Worm (Caenorhabditis elegans): ENCODE measurements around the gene atf-7.

The atf-7 gene

ce11 chrIII:4517781-4518180, 18.9 kb upstream of the atf-7 start:
- TF ChIP-seq cog-1 (tag; optimal IDR thresholded peaks at IDR 0.05) = no peak
- no peak for TF ChIP-seq ztf-23 (GFP tag; IDR thresholded peaks at IDR 0.05)
- no peak for TF ChIP-seq T22C8.4 (GFP tag; IDR thresholded peaks at IDR 0.05)
- TF ChIP-seq ztf-29 (GFP tag; IDR thresholded peaks at IDR 0.05) = no peak
- TF ChIP-seq flt-1 (GFP tag; IDR thresholded peaks at IDR 0.05) = no peak
- TF ChIP-seq ref-1 (GFP tag; conservative IDR thresholded peaks at IDR 0.05) = no peak
- TF ChIP-seq tab-1 (GFP tag; IDR thresholded peaks at IDR 0.05) = no peak
- no peak for TF ChIP-seq med-1 (GFP tag; optimal IDR thresholded peaks at IDR 0.05; ENCODE audit: insufficient read depth)
- TF ChIP-seq klf-2 (GFP tag; conservative IDR thresholded peaks at IDR 0.05) = no peak

DNA sequence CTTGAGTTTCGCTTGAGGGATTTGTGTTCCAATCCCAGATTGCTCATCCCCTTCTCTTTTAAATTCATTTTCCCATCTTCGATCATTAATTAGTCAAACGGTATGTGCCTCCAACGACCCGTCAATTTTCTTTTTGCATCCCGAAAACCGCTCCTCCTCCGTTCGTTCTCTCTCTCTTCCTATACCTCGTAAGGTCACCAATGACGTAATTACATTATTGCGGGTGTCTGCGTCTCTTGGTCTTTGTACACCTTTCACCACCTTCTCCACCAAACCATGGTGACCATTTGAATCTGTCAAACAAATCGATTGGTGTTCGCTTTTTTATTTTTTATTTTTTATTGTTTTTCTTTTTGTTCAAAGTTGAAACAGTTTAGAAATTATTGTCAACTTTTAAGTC, 16.3 kb upstream of the atf-7 start:
- no peak for TF ChIP-seq ref-1 (GFP tag; conservative IDR thresholded peaks at IDR 0.05)

- TF ChIP-seq tab-1 (GFP tag; IDR thresholded peaks at IDR 0.05) (0 out of 2 replicates have a peak, but pooled peaks have one; percentile 33), ref-1 (GFP tag; conservative IDR thresholded peaks at IDR 0.05) (0 out of 2 replicates have a peak, but pooled peaks have one; percentile 41), ztf-29 (GFP tag; IDR thresholded peaks at IDR 0.05) (no peak)
These were observed 15.1 kb upstream of the atf-7 start for ce11 chrIII:4513926-4514325.

DNA sequence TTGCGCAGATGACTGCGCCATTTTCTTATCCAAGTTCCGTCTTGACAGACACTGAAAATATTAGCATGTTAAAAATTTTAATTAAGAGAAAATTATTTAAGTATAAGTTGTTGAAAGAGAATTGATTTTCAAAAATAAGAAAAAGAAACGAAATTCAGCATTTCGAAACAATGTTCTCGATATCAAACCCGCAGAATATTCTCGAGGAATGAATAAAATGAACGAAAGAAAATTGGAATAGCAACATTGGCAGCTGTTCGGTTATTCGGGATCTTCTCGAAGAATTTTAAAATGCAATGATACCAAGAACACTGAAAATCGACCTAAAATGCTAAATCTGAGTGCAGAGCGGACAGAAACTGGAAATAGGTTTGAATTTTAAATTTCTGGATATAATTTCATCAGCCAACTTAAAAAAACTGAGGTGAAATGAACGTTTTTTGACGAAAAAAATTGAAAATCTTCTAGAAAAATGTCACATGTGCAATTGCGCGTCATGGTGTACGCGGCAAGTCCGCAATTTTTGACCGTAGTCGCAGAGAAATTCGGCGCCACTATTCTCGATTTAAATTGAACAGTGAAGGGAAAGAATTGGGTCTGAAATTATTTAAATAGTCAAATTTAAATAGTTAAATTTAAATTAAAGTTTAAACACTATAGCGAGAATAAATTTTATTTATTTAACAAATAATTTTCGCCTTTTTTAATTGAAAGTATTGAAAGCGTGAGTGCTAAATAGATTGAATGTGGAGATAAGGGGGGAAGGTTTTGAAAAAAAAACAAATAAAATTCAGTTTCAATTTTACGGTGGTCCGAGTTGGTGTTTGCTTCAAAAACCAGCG, 9.4 kb upstream of the atf-7 start, which contains the start of the genes cct-5 and F25F2.1:
cct-5 (minus strand) TSS at position 51 of the 842 bp plus-strand sequence.
F25F2.1 (plus strand) TSS at position 792 of the 842 bp plus-strand sequence.
- 0 out of 2 replicates have a peak, but pooled peaks have one; percentile 29 for TF ChIP-seq flt-1 (GFP tag; IDR thresholded peaks at IDR 0.05)
- no peak for TF ChIP-seq tab-1 (GFP tag; IDR thresholded peaks at IDR 0.05)
- peak; percentile 62; the same call in 1 of the 2 replicates for TF ChIP-seq ztf-23 (GFP tag; IDR thresholded peaks at IDR 0.05)
- TF ChIP-seq klf-2 (GFP tag; conservative IDR thresholded peaks at IDR 0.05) = no peak
- TF ChIP-seq cog-1 (tag; optimal IDR thresholded peaks at IDR 0.05) = no peak

DNA sequence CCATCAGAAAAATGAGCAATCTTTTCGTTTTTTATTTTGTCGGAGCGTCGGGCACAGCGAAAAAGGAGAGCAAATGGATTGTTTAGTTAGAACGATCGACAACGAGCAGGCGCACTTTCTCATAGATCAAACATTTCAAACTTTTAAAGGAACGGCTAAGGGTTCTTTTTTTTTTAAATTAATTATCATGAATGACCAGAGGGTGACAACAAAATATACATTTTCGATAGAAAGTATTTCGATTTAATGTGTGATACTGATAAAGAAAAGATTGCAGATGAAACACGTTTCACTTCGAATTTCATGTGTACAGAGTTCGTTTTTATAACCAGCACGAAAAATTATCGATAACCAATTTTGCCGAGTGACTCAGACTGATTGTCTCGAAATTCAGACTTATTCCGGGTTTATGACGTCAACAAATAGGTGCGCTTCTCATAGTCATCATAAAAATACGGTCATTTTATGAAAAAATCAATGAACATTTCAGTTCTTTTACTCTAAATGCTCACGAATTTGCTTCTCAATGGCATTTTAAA, 7.8 kb upstream of the atf-7 start:
- no peak for TF ChIP-seq med-1 (GFP tag; optimal IDR thresholded peaks at IDR 0.05; ENCODE audit: insufficient read depth)
- no peak for TF ChIP-seq T22C8.4 (GFP tag; IDR thresholded peaks at IDR 0.05)
- TF ChIP-seq cog-1 (tag; optimal IDR thresholded peaks at IDR 0.05) = no peak
- no peak for TF ChIP-seq ztf-29 (GFP tag; IDR thresholded peaks at IDR 0.05)
- no peak for TF ChIP-seq flt-1 (GFP tag; IDR thresholded peaks at IDR 0.05)
- TF ChIP-seq ref-1 (GFP tag; conservative IDR thresholded peaks at IDR 0.05) = no peak
- no peak for TF ChIP-seq ztf-23 (GFP tag; IDR thresholded peaks at IDR 0.05)
- no peak for TF ChIP-seq klf-2 (GFP tag; conservative IDR thresholded peaks at IDR 0.05)
- TF ChIP-seq tab-1 (GFP tag; IDR thresholded peaks at IDR 0.05) = no peak

- TF ChIP-seq ref-1 (GFP tag; conservative IDR thresholded peaks at IDR 0.05) = no peak
- no peak for TF ChIP-seq ztf-23 (GFP tag; IDR thresholded peaks at IDR 0.05)
- TF ChIP-seq klf-2 (GFP tag; conservative IDR thresholded peaks at IDR 0.05) = no peak
- TF ChIP-seq T22C8.4 (GFP tag; IDR thresholded peaks at IDR 0.05) = no peak
- no peak for TF ChIP-seq ztf-29 (GFP tag; IDR thresholded peaks at IDR 0.05)
- TF ChIP-seq tab-1 (GFP tag; IDR thresholded peaks at IDR 0.05) = no peak
- no peak for TF ChIP-seq cog-1 (tag; optimal IDR thresholded peaks at IDR 0.05)
- no peak for TF ChIP-seq flt-1 (GFP tag; IDR thresholded peaks at IDR 0.05)
- TF ChIP-seq med-1 (GFP tag; optimal IDR thresholded peaks at IDR 0.05; ENCODE audit: insufficient read depth) = no peak
These were observed 7.3 kb upstream of the atf-7 start for ce11 chrIII:4506140-4506539.

DNA sequence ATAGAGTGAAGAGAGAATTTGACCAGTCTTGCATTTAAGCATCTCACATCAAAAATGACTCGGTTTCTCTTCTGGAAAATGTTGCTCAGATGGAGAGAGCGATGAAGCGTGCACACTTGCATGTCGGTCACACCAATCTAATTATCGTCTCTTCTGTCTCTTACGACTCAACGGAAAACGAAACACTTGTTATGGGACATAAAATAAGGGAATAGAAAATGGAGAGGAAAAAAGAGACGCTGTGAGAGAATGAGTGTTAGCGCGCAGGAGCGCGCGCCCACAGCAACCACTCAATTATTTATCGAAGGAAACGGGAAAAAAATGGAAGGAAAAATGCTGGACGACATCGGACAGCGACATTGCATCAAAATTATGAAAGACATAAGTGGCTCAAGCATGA, 6.9 kb upstream of the atf-7 start:
- no peak for TF ChIP-seq ztf-29 (GFP tag; IDR thresholded peaks at IDR 0.05)
- no peak for TF ChIP-seq tab-1 (GFP tag; IDR thresholded peaks at IDR 0.05)

DNA sequence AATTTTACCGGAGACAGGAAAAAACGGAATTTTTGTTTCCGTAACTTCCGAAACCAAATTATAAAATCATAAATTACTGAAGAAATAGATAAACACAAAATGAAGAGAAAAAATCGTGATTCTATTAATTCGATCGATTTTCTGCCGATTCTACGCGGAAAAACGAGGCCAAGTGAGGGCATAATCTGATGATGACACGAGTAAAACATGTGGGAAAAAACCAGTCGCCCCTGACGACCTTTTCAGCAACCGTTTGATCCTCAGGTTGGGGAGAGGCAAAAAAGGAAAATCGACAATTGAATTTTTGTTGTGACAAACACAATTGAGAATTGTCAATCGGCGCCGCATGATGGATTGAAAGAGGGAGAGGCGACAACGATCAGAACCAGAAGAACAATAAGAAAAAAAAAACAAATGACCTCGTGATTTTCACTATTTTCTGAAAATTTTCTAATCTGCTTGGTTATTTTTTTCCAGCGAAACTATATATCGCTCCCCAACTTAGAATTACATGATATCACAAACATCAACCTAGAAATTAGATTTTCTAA, 6.2 kb upstream of the atf-7 start:
- no peak for TF ChIP-seq ztf-23 (GFP tag; IDR thresholded peaks at IDR 0.05)
- TF ChIP-seq ref-1 (GFP tag; conservative IDR thresholded peaks at IDR 0.05) = no peak
- TF ChIP-seq ztf-29 (GFP tag; IDR thresholded peaks at IDR 0.05) = no peak
- TF ChIP-seq klf-2 (GFP tag; conservative IDR thresholded peaks at IDR 0.05) = no peak
- no peak for TF ChIP-seq T22C8.4 (GFP tag; IDR thresholded peaks at IDR 0.05)
- no peak for TF ChIP-seq med-1 (GFP tag; optimal IDR thresholded peaks at IDR 0.05; ENCODE audit: insufficient read depth)
- no peak for TF ChIP-seq tab-1 (GFP tag; IDR thresholded peaks at IDR 0.05)
- no peak for TF ChIP-seq cog-1 (tag; optimal IDR thresholded peaks at IDR 0.05)
- TF ChIP-seq flt-1 (GFP tag; IDR thresholded peaks at IDR 0.05) = no peak

ce11 chrIII:4504358-4504757, 5.5 kb upstream of the atf-7 start:
- TF ChIP-seq flt-1 (GFP tag; IDR thresholded peaks at IDR 0.05) = no peak

ce11 chrIII:4502559-4503240, 3.9 kb upstream of the atf-7 start:
- TF ChIP-seq flt-1 (GFP tag; IDR thresholded peaks at IDR 0.05) (peak; percentile 60), med-1 (GFP tag; optimal IDR thresholded peaks at IDR 0.05; ENCODE audit: insufficient read depth) (no peak), cog-1 (tag; optimal IDR thresholded peaks at IDR 0.05) (peak; percentile 28), klf-2 (GFP tag; conservative IDR thresholded peaks at IDR 0.05) (no peak), T22C8.4 (GFP tag; IDR thresholded peaks at IDR 0.05) (no peak), ztf-29 (GFP tag; IDR thresholded peaks at IDR 0.05) (peak; percentile 20; the same call in 1 of the 2 replicates), ref-1 (GFP tag; conservative IDR thresholded peaks at IDR 0.05) (no peak), ztf-23 (GFP tag; IDR thresholded peaks at IDR 0.05) (no peak)

Measured in whole organism, midembryonic.